Worm (Caenorhabditis elegans) whole organism, early embryonic: ENCODE measurements around the gene pfkb-1.2.

Experiments used
- ama-1 ChIP-seq: fragments of 150-350 bp; optimal IDR thresholded peaks from 2 replicates; lab custom pipeline; 2014
- flt-1 ChIP-seq: fragments of 200-800 bp; sonication (Bioruptor generic); IDR thresholded peaks from 2 replicates; pipeline ENCODE4 v1.3.6; 2022; ENCODE audit warnings: missing genetic modification characterization, missing compliant biosample characterization
- hmbx-1 ChIP-seq: sonication (generic microtip); optimal IDR thresholded peaks from 2 replicates; lab custom pipeline; 2016; ENCODE audit warnings: mild to moderate bottlenecking, missing genetic modification characterization, missing compliant biosample characterization
- hmg-4 ChIP-seq: fragments of 200-800 bp; sonication (Bioruptor generic); optimal IDR thresholded peaks from 2 replicates; lab custom pipeline; 2018; ENCODE audit warnings: mild to moderate bottlenecking, missing genetic modification characterization, missing compliant biosample characterization
- hnd-1 ChIP-seq: sonication (generic microtip); optimal IDR thresholded peaks from 2 replicates; lab custom pipeline; 2016; ENCODE audit warnings: missing genetic modification characterization, missing compliant biosample characterization
- tbx-11 ChIP-seq: fragments of 200-800 bp; sonication (Bioruptor generic); IDR thresholded peaks from 2 replicates; pipeline ENCODE4 v1.3.6; 2022; ENCODE audit warnings: missing genetic modification characterization, missing compliant biosample characterization

DNA sequence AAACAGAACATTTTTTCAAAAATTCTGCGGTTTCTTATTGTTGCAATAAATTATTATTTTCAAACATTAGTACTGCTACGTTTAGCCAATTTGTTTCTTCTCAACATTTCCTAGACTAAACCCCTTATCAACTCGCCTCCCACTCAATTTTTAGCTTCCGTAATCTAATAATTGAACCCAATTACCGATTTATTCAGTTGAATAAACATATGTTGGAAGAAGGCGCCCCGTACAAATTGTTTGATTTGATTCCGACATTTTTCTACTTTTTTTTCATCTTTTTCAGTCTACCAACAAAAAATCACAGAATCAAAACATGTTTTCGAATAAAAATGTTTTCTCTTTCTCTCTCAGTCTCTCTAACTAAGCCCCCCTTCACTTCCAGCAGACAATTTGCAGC, 39.0 kb upstream of the pfkb-1.2 start:
- TF ChIP-seq hmg-4 (GFP tag; lab: Kevin White, UChicago) (no peak), ama-1 (lab: Kevin White, UChicago) (no peak), tbx-11 (GFP tag; lab: Robert Waterston, UW) (no peak), flt-1 (GFP tag; lab: Robert Waterston, UW) (no peak), hnd-1 (no peak), hmbx-1 (tag; lab: Kevin White, UChicago) (no peak)
